Worm (Caenorhabditis elegans) whole organism, midembryonic: ENCODE data around the gene col-115.

Experiments used
- T22C8.4 ChIP-seq: fragments of 200-800 bp; sonication (Bioruptor generic); IDR thresholded peaks from 2 replicates; pipeline ENCODE4 v1.3.6; 2022; ENCODE audit warnings: missing genetic modification characterization, missing compliant biosample characterization
- flt-1 ChIP-seq: fragments of 200-800 bp; sonication (Bioruptor generic); IDR thresholded peaks from 2 replicates; pipeline ENCODE4 v1.3.6; 2022; ENCODE audit warnings: missing genetic modification characterization, missing compliant biosample characterization
- med-1 ChIP-seq: sonication (generic microtip); optimal IDR thresholded peaks from 2 replicates; lab custom pipeline; 2017; ENCODE audit warnings: missing genetic modification characterization, mild to moderate bottlenecking, missing compliant biosample characterization, antibody characterized with exemption, missing genetic modification reagents; ENCODE audit not compliant: insufficient read depth
- ref-1 ChIP-seq: fragments of 200-800 bp; sonication (Bioruptor generic); conservative IDR thresholded peaks from 2 replicates; pipeline ENCODE4 v1.3.6; 2022; ENCODE audit warnings: missing genetic modification reagents, missing genetic modification characterization, missing compliant biosample characterization
- tab-1 ChIP-seq: fragments of 200-800 bp; sonication (Bioruptor generic); IDR thresholded peaks from 2 replicates; pipeline ENCODE4 v1.3.6; 2022; ENCODE audit warnings: missing genetic modification characterization, missing compliant biosample characterization
- ztf-23 ChIP-seq: fragments of 200-800 bp; sonication (Bioruptor generic); IDR thresholded peaks from 2 replicates; pipeline ENCODE4 v1.3.6; 2022; ENCODE audit warnings: missing genetic modification reagents, missing genetic modification characterization, missing compliant biosample characterization
- ztf-29 ChIP-seq: fragments of 200-800 bp; sonication (Bioruptor generic); IDR thresholded peaks from 2 replicates; pipeline ENCODE4 v1.3.6; 2022; ENCODE audit warnings: missing genetic modification reagents, missing genetic modification characterization, missing compliant biosample characterization

DNA sequence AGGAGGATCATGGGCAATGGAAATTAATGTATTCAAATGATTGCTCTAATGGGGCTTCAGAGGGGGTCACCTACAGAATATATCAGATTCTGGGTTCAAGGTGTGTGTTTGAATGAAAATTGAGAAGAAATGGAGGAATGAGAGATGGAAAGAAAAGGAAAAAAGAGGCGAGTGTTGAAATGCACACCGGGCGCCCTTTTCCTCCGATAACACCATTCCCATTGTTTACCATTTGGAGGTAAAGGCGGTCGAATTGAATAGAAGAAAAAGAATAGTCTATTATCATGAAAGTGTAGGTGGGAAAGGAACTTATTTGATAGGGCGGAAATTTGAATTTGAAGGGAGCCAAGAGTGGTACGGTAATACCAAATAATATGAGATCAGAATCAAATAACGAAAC, 16.9 kb downstream of the col-115 start:
- TF ChIP-seq T22C8.4, result no peak
- TF ChIP-seq ztf-29 (GFP tag; lab: Robert Waterston, UW), result no peak
- no peak for TF ChIP-seq ztf-23 (GFP tag; lab: Robert Waterston, UW)
- no peak for TF ChIP-seq flt-1 (GFP tag; lab: Robert Waterston, UW)
- no peak for TF ChIP-seq ref-1 (GFP tag; lab: Robert Waterston, UW)
- no peak for TF ChIP-seq med-1 (GFP tag; lab: Kevin White, UChicago)
- no peak for TF ChIP-seq tab-1 (GFP tag; lab: Robert Waterston, UW)
